Fruit fly (Drosophila melanogaster): ENCODE measurements around the gene CG17721.

The CG17721 gene

dm6 chr3R:11209801-11210402, 25.0 kb upstream of the CG17721 start, which contains the start of the genes SdhC and Tctp (continued):
- TF ChIP-seq sima (GFP tag; optimal IDR thresholded peaks at IDR 0.05) (no peak), CG13296 (GFP tag; optimal IDR thresholded peaks at IDR 0.05) (peak; percentile 58), Sox102F (GFP tag; optimal IDR thresholded peaks at IDR 0.05) (no peak), CG13894 (tag; optimal IDR thresholded peaks at IDR 0.05) (peak; percentile 72), D19A (tag; optimal IDR thresholded peaks at IDR 0.05) (peak; percentile 6), CG8388 (GFP tag; optimal IDR thresholded peaks at IDR 0.05) (peak; percentile 15), E2f1 (GFP tag; IDR thresholded peaks at IDR 0.05) (no peak), dpn (GFP tag; optimal IDR thresholded peaks at IDR 0.05) (peak; percentile 32 to 36), HLH3B (GFP tag; IDR thresholded peaks at IDR 0.05) (no peak), gce (GFP tag; IDR thresholded peaks at IDR 0.05) (no peak), CG2129 (GFP tag; IDR thresholded peaks at IDR 0.05; ENCODE audit: partially characterized antibody) (no peak), Dbx (GFP tag; IDR thresholded peaks at IDR 0.05) (0 out of 3 replicates have a peak, but pooled peaks have one; percentile 35), dati (GFP tag; IDR thresholded peaks at IDR 0.05) (no peak), chinmo (GFP tag; IDR thresholded peaks at IDR 0.05; ENCODE audit: partially characterized antibody) (no peak), sna (GFP tag; IDR thresholded peaks at IDR 0.05; ENCODE audit: partially characterized antibody) (0 out of 2 replicates have a peak, but pooled peaks have one; percentile 4), Awh (GFP tag; IDR thresholded peaks at IDR 0.05) (0 out of 2 replicates have a peak, but pooled peaks have one; percentile 26), YL-1 (GFP tag; optimal IDR thresholded peaks at IDR 0.05) (peak; percentile 90), CG4282 (GFP tag; optimal IDR thresholded peaks at IDR 0.05) (no peak), stc (GFP tag; IDR thresholded peaks at IDR 0.05) (no peak), lbe (GFP tag; optimal IDR thresholded peaks at IDR 0.05) (peak; percentile 7), sug (tag; optimal IDR thresholded peaks at IDR 0.05) (peak; percentile 54), Deaf1 (tag; optimal IDR thresholded peaks at IDR 0.05) (no peak), CG6689 (GFP tag; IDR thresholded peaks at IDR 0.05) (no peak), Abd-B (GFP tag; optimal IDR thresholded peaks at IDR 0.05) (peak; percentile 46), wdn (GFP tag; IDR thresholded peaks at IDR 0.05) (no peak), CG10543 (GFP tag; optimal IDR thresholded peaks at IDR 0.05) (peak; percentile 79), CG11085 (GFP tag; IDR thresholded peaks at IDR 0.05) (no peak), Side (GFP tag; optimal IDR thresholded peaks at IDR 0.05) (no peak), amos (GFP tag; IDR thresholded peaks at IDR 0.05; ENCODE audit: partially characterized antibody) (peak; percentile 49; the same call in 1 of the 2 replicates), wek (GFP tag; optimal IDR thresholded peaks at IDR 0.05) (no peak), HLH54F (GFP tag; optimal IDR thresholded peaks at IDR 0.05) (peak; percentile 39), CG18011 (GFP tag; optimal IDR thresholded peaks at IDR 0.05) (no peak), Hr78 (GFP tag; optimal IDR thresholded peaks at IDR 0.05) (no peak), mirr (GFP tag; optimal IDR thresholded peaks at IDR 0.05) (peak; percentile 27), CG11247 (GFP tag; IDR thresholded peaks at IDR 0.05) (no peak), ERR (GFP tag; optimal IDR thresholded peaks at IDR 0.05) (no peak), CG30020 (tag; optimal IDR thresholded peaks at IDR 0.05) (peak; percentile 64), fd64A (GFP tag; optimal IDR thresholded peaks at IDR 0.05) (no peak), D (optimal IDR thresholded peaks at IDR 0.05) (no peak), D (GFP tag; optimal IDR thresholded peaks at IDR 0.05) (no peak), Opbp (GFP tag; IDR thresholded peaks at IDR 0.05; ENCODE audit: partially characterized antibody) (no peak), CG7745 (tag; optimal IDR thresholded peaks at IDR 0.05) (no peak), hth (optimal IDR thresholded peaks at IDR 0.05) (no peak), dan (GFP tag; IDR thresholded peaks at IDR 0.05) (no peak), CG6254 (GFP tag; optimal IDR thresholded peaks at IDR 0.05) (no peak), wor (GFP tag; IDR thresholded peaks at IDR 0.05) (no peak), da (GFP tag; optimal IDR thresholded peaks at IDR 0.05) (no peak), GATAe (GFP tag; conservative IDR thresholded peaks at IDR 0.05) (no peak), Bgb (GFP tag; IDR thresholded peaks at IDR 0.05; ENCODE audit: partially characterized antibody) (peak; percentile 66), z (GFP tag; IDR thresholded peaks at IDR 0.05) (no peak)
